Fruit fly (Drosophila melanogaster): ENCODE data around the gene mrt.
A peak's percentile ranks its signal among the peaks of the same experiment; 100 is the strongest.

mrt gene

DNA sequence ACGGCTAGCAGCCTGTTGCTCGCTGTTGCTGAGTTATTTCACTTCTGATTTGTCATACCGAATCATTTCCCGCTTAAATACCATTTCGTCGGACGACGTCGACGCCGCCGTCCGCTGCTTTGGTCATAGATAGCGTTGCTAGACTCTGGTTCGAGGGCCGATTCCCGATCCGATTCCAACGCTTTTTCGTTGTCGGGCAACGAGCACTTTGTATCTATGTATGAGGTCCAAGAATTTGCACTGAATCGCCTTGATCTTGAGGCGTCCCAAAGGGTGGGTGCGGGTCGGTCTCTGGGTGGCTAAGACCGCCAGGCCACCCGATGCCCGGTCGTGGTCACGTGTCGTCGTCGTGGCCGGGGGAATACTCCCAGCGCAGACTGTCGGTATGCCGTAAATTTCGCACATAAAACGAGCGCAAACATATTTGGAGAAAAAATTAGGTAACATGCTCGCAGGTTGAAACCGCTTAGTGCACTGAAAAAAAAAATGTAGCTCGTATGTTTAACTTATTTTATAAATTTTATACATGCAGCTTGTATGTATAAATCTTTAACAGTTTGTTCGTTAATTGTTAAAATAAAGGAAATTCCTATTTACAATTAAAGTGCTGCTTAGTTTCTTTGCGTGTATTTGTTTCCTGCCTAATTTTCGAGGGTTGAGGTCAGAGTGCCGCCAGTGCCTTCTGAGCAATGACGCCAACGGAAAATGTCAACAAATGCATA is 9.9 kb upstream of the mrt start, which contains the start of gene CG3348 (continued):
- peak; percentile 61; the same call in 1 of the 2 replicates for TF ChIP-seq MBD-R2 (GFP tag; IDR thresholded peaks at IDR 0.05)
- TF ChIP-seq Ets97D (GFP tag; optimal IDR thresholded peaks at IDR 0.05): peak; percentile 6
- peak; percentile 79 for TF ChIP-seq CG30403 (GFP tag; optimal IDR thresholded peaks at IDR 0.05)
- TF ChIP-seq cad (GFP tag; optimal IDR thresholded peaks at IDR 0.05): no peak
- peak; percentile 74 for TF ChIP-seq CG15011 (GFP tag; optimal IDR thresholded peaks at IDR 0.05)
- TF ChIP-seq CG13894 (tag; optimal IDR thresholded peaks at IDR 0.05): peak; percentile 84
- TF ChIP-seq esg (GFP tag; conservative IDR thresholded peaks at IDR 0.05): peak; percentile 55
- TF ChIP-seq CG12071 (GFP tag; optimal IDR thresholded peaks at IDR 0.05): peak; percentile 62
- no peak for TF ChIP-seq MESR4 (GFP tag; optimal IDR thresholded peaks at IDR 0.05)
- peak; percentile 15 for TF ChIP-seq CG4328 (GFP tag; optimal IDR thresholded peaks at IDR 0.05)
- TF ChIP-seq tx (GFP tag; optimal IDR thresholded peaks at IDR 0.05): peak; percentile 47
- TF ChIP-seq lbe (GFP tag; optimal IDR thresholded peaks at IDR 0.05): peak; percentile 41
- TF ChIP-seq CG8388 (GFP tag; optimal IDR thresholded peaks at IDR 0.05): peak; percentile 67
- TF ChIP-seq CG11560 (tag; IDR thresholded peaks at IDR 0.05): peak; percentile 53; the same call in 1 of the 3 replicates
- no peak for TF ChIP-seq Lpt (GFP tag; optimal IDR thresholded peaks at IDR 0.05)
- TF ChIP-seq Dll (GFP tag; IDR thresholded peaks at IDR 0.05; ENCODE audit: partially characterized antibody): no peak
- no peak for TF ChIP-seq CG17912 (GFP tag; optimal IDR thresholded peaks at IDR 0.05)
- peak; percentile 42 for TF ChIP-seq CG12744 (GFP tag; optimal IDR thresholded peaks at IDR 0.05)
- TF ChIP-seq tna (GFP tag; IDR thresholded peaks at IDR 0.05; ENCODE audit: partially characterized antibody): no peak
- TF ChIP-seq Doc2 (GFP tag; IDR thresholded peaks at IDR 0.05): no peak
- TF ChIP-seq CG13123 (GFP tag; optimal IDR thresholded peaks at IDR 0.05): no peak
- peak; percentile 31; the same call in 1 of the 2 replicates for TF ChIP-seq CG11696 (GFP tag; IDR thresholded peaks at IDR 0.05)
- peak; percentile 63 for TF ChIP-seq CHES-1-like (GFP tag; optimal IDR thresholded peaks at IDR 0.05)
- TF ChIP-seq shn (GFP tag; optimal IDR thresholded peaks at IDR 0.05): peak; percentile 6
- no peak for TF ChIP-seq CG4854 (GFP tag; optimal IDR thresholded peaks at IDR 0.05)
- TF ChIP-seq CG4730 (GFP tag; IDR thresholded peaks at IDR 0.05): no peak
- no peak for TF ChIP-seq knrl (GFP tag; IDR thresholded peaks at IDR 0.05; ENCODE audit: partially characterized antibody)
- TF ChIP-seq MTF-1 (GFP tag; optimal IDR thresholded peaks at IDR 0.05; ENCODE audit: borderline replicate concordance): no peak
- peak; percentile 27 for TF ChIP-seq Nf-YB (GFP tag; optimal IDR thresholded peaks at IDR 0.05)
- 0 out of 2 replicates have a peak, but pooled peaks have one; percentile 16 for TF ChIP-seq wor (GFP tag; IDR thresholded peaks at IDR 0.05)
- peak; percentile 66 for TF ChIP-seq sisA (GFP tag; IDR thresholded peaks at IDR 0.05)
- peak; percentile 19 to 67 for TF ChIP-seq Hr51 (GFP tag; optimal IDR thresholded peaks at IDR 0.05)
- TF ChIP-seq CG3163 (GFP tag; optimal IDR thresholded peaks at IDR 0.05): no peak
- peak; percentile 60 for TF ChIP-seq CG15514 (GFP tag; optimal IDR thresholded peaks at IDR 0.05)
- TF ChIP-seq Opbp (GFP tag; IDR thresholded peaks at IDR 0.05; ENCODE audit: partially characterized antibody): no peak
- TF ChIP-seq CG14860 (GFP tag; IDR thresholded peaks at IDR 0.05; ENCODE audit: partially characterized antibody): no peak
- no peak for TF ChIP-seq B-H1 (GFP tag; IDR thresholded peaks at IDR 0.05)
- TF ChIP-seq gt (GFP tag; IDR thresholded peaks at IDR 0.05): no peak
- no peak for TF ChIP-seq CTCF (GFP tag; optimal IDR thresholded peaks at IDR 0.05)
- peak; percentile 67 for TF ChIP-seq phol (tag; optimal IDR thresholded peaks at IDR 0.05)
- TF ChIP-seq Sry-δ (GFP tag; optimal IDR thresholded peaks at IDR 0.05): no peak
- TF ChIP-seq wek (GFP tag; optimal IDR thresholded peaks at IDR 0.05): no peak
- peak; percentile 78 for TF ChIP-seq lilli (GFP tag; optimal IDR thresholded peaks at IDR 0.05)
- TF ChIP-seq nerfin-1 (tag; optimal IDR thresholded peaks at IDR 0.05): peak; percentile 57
- no peak for TF ChIP-seq bowl (GFP tag; IDR thresholded peaks at IDR 0.05)
- TF ChIP-seq Optix (GFP tag; IDR thresholded peaks at IDR 0.05): 0 out of 3 replicates have a peak, but pooled peaks have one; percentile 36
- TF ChIP-seq CG1647 (GFP tag; optimal IDR thresholded peaks at IDR 0.05): peak; percentile 69
- TF ChIP-seq CG11504 (tag; optimal IDR thresholded peaks at IDR 0.05): peak; percentile 78
- peak; percentile 82 for TF ChIP-seq Dip3 (GFP tag; optimal IDR thresholded peaks at IDR 0.05)
- no peak for TF ChIP-seq peb (GFP tag; IDR thresholded peaks at IDR 0.05)
